Fruit fly (Drosophila melanogaster) whole organism, embryonic: ENCODE results near the gene slif.
A peak's percentile ranks its signal among the peaks of the same experiment; 100 is the strongest.

Source experiments
- CG10274 ChIP-seq: fragments of 200-800 bp; sonication (Bioruptor generic); optimal IDR thresholded peaks from 3 replicates; lab custom pipeline; 2017; ENCODE audit warnings: missing biosample characterization, mild to moderate bottlenecking, missing genetic modification characterization
- CG12219 ChIP-seq: fragments of 200-800 bp; sonication (Bioruptor generic); optimal IDR thresholded peaks from 3 replicates; lab custom pipeline; 2018; ENCODE audit warnings: missing biosample characterization, mild to moderate bottlenecking, missing genetic modification characterization
- CG12744 ChIP-seq: fragments of 200-800 bp; sonication (Bioruptor generic); optimal IDR thresholded peaks from 2 replicates; lab custom pipeline; 2016; ENCODE audit warnings: missing biosample characterization, missing genetic modification characterization
- CG15696 ChIP-seq: fragments of 200-800 bp; sonication (Bioruptor generic); optimal IDR thresholded peaks from 2 replicates; lab custom pipeline; 2019; ENCODE audit warnings: missing biosample characterization, mild to moderate bottlenecking, missing genetic modification characterization, moderate library complexity
- CG16779 ChIP-seq: fragments of 200-800 bp; sonication (Bioruptor generic); IDR thresholded peaks from 2 replicates; pipeline ENCODE4 v1.3.6; 2022; ENCODE audit warnings: missing biosample characterization, missing genetic modification characterization
- CG17802 ChIP-seq: fragments of 200-800 bp; sonication (Bioruptor generic); optimal IDR thresholded peaks from 2 replicates; lab custom pipeline; 2018; ENCODE audit warnings: missing biosample characterization, mild to moderate bottlenecking, missing genetic modification characterization, moderate library complexity
- CG18764 ChIP-seq: fragments of 200-800 bp; sonication (Bioruptor generic); optimal IDR thresholded peaks from 3 replicates; lab custom pipeline; 2016; ENCODE audit warnings: missing biosample characterization, missing genetic modification characterization
- CG2129 ChIP-seq: fragments of 200-800 bp; sonication (Bioruptor generic); IDR thresholded peaks from 2 replicates; pipeline ENCODE4 v1.3.6; 2022; ENCODE audit warnings: missing biosample characterization, missing genetic modification characterization; ENCODE audit not compliant: partially characterized antibody
- CG2712 ChIP-seq: fragments of 200-800 bp; optimal IDR thresholded peaks from 3 replicates; lab custom pipeline; 2019; ENCODE audit warnings: missing biosample characterization, mild to moderate bottlenecking, missing genetic modification characterization, moderate library complexity
- CG33557 ChIP-seq: fragments of 200-800 bp; sonication (Bioruptor generic); optimal IDR thresholded peaks from 2 replicates; lab custom pipeline; 2019; ENCODE audit warnings: missing biosample characterization, mild to moderate bottlenecking, missing genetic modification characterization, moderate library complexity
- CG3847 ChIP-seq: fragments of 200-800 bp; sonication (Bioruptor generic); IDR thresholded peaks from 2 replicates; pipeline ENCODE4 v1.3.6; 2022; ENCODE audit warnings: missing biosample characterization, missing genetic modification characterization
- CG3995 ChIP-seq: fragments of 200-800 bp; sonication (Bioruptor generic); optimal IDR thresholded peaks from 3 replicates; lab custom pipeline; 2016; ENCODE audit warnings: missing biosample characterization, missing genetic modification characterization
- CG4854 ChIP-seq: fragments of 200-800 bp; sonication (Bioruptor generic); optimal IDR thresholded peaks from 2 replicates; lab custom pipeline; 2016; ENCODE audit warnings: missing biosample characterization, missing genetic modification characterization, inconsistent platforms
- CG6175 ChIP-seq: fragments of 200-800 bp; sonication (Bioruptor generic); IDR thresholded peaks from 3 replicates; pipeline ENCODE4 v1.3.6; 2022; ENCODE audit warnings: missing biosample characterization, missing genetic modification characterization
- CG6791 ChIP-seq: fragments of 200-800 bp; sonication (Bioruptor generic); IDR thresholded peaks from 3 replicates; pipeline ENCODE4 v1.3.6; 2022; ENCODE audit warnings: missing biosample characterization, missing genetic modification characterization; ENCODE audit not compliant: partially characterized antibody
- CG8388 ChIP-seq: fragments of 200-800 bp; sonication (Bioruptor generic); optimal IDR thresholded peaks from 2 replicates; lab custom pipeline; 2019; ENCODE audit warnings: missing biosample characterization, mild to moderate bottlenecking, missing genetic modification characterization, moderate library complexity
- CG8765 ChIP-seq: fragments of 200-800 bp; sonication (Bioruptor generic); IDR thresholded peaks from 2 replicates; pipeline ENCODE4 v1.3.6; 2022; ENCODE audit warnings: missing biosample characterization, missing genetic modification characterization
- CG9727 ChIP-seq: fragments of 200-800 bp; sonication (Bioruptor generic); optimal IDR thresholded peaks from 3 replicates; lab custom pipeline; 2017; ENCODE audit warnings: missing biosample characterization, mild to moderate bottlenecking, missing genetic modification characterization
- CTCF ChIP-seq: fragments of 200-800 bp; sonication (Bioruptor generic); optimal IDR thresholded peaks from 2 replicates; lab custom pipeline; 2017; ENCODE audit warnings: missing biosample characterization, mild to moderate bottlenecking, missing genetic modification characterization, moderate library complexity
- Camta ChIP-seq: fragments of 200-800 bp; sonication (Bioruptor generic); optimal IDR thresholded peaks from 2 replicates; lab custom pipeline; 2016; ENCODE audit warnings: missing biosample characterization, missing genetic modification characterization
- Dek ChIP-seq: fragments of 200-800 bp; sonication (Bioruptor generic); optimal IDR thresholded peaks from 3 replicates; lab custom pipeline; 2019; ENCODE audit warnings: missing biosample characterization, mild to moderate bottlenecking, missing genetic modification characterization, moderate library complexity
- Dip2 ChIP-seq: fragments of 200-800 bp; sonication (Bioruptor generic); IDR thresholded peaks from 2 replicates; pipeline ENCODE4 v1.3.6; 2022; ENCODE audit warnings: missing biosample characterization, missing genetic modification characterization
- Doc2 ChIP-seq: fragments of 200-800 bp; sonication (Bioruptor generic); IDR thresholded peaks from 2 replicates; pipeline ENCODE4 v1.3.6; 2022; ENCODE audit warnings: missing biosample characterization, missing genetic modification characterization
- ERR ChIP-seq: fragments of 200-800 bp; sonication (Bioruptor generic); optimal IDR thresholded peaks from 2 replicates; lab custom pipeline; 2016; ENCODE audit warnings: missing biosample characterization, missing genetic modification characterization
- Hey ChIP-seq: fragments of 200-800 bp; sonication (Bioruptor generic); optimal IDR thresholded peaks from 3 replicates; lab custom pipeline; 2018; ENCODE audit warnings: missing biosample characterization, mild to moderate bottlenecking, missing genetic modification characterization
- Lpt ChIP-seq: fragments of >200 bp; optimal IDR thresholded peaks from 2 replicates; lab custom pipeline; 2018; ENCODE audit warnings: missing biosample characterization, missing genetic modification characterization
- MTF-1 ChIP-seq: fragments of 200-800 bp; sonication (Bioruptor generic); optimal IDR thresholded peaks from 2 replicates; lab custom pipeline; 2018; ENCODE audit warnings: missing biosample characterization, mild to moderate bottlenecking, missing genetic modification characterization, borderline replicate concordance
- Med ChIP-seq: fragments of 200-800 bp; sonication (Bioruptor generic); peaks from one replicate; lab custom pipeline; 2016; ENCODE audit warnings: missing biosample characterization, missing genetic modification characterization, mild to moderate bottlenecking, inconsistent platforms, moderate library complexity
- Myb ChIP-seq: fragments of 200-800 bp; sonication (Bioruptor generic); optimal IDR thresholded peaks from 2 replicates; lab custom pipeline; 2016; ENCODE audit warnings: missing biosample characterization, missing genetic modification characterization
- NC2α ChIP-seq: fragments of 200-800 bp; sonication (Bioruptor generic); optimal IDR thresholded peaks from 2 replicates; lab custom pipeline; 2016; ENCODE audit warnings: missing biosample characterization, missing genetic modification characterization
- Spps ChIP-seq: fragments of 200-800 bp; sonication (Bioruptor generic); optimal IDR thresholded peaks from 2 replicates; lab custom pipeline; 2018; ENCODE audit warnings: missing biosample characterization, mild to moderate bottlenecking, missing genetic modification characterization
- Taf1 ChIP-seq: fragments of 200-800 bp; sonication (Bioruptor generic); IDR thresholded peaks from 2 replicates; pipeline ENCODE4 v1.3.6; 2022; ENCODE audit warnings: missing biosample characterization, missing genetic modification characterization
- YL-1 ChIP-seq: fragments of 200-800 bp; sonication (Bioruptor generic); optimal IDR thresholded peaks from 3 replicates; lab custom pipeline; 2017; ENCODE audit warnings: missing biosample characterization, mild to moderate bottlenecking, missing genetic modification characterization
- az2 ChIP-seq: fragments of 200-800 bp; sonication (Bioruptor generic); optimal IDR thresholded peaks from 3 replicates; lab custom pipeline; 2016; ENCODE audit warnings: missing biosample characterization, missing genetic modification characterization
- bbx ChIP-seq: fragments of 200-800 bp; sonication (Bioruptor generic); IDR thresholded peaks from 2 replicates; pipeline ENCODE4 v1.3.6; 2022; ENCODE audit warnings: missing biosample characterization, missing genetic modification characterization; ENCODE audit not compliant: partially characterized antibody
- bcd ChIP-seq: fragments of 200-800 bp; sonication (Bioruptor generic); optimal IDR thresholded peaks from 2 replicates; lab custom pipeline; 2017; ENCODE audit warnings: missing biosample characterization, mild to moderate bottlenecking, missing genetic modification characterization
- caup ChIP-seq: fragments of 200-800 bp; sonication (Bioruptor generic); optimal IDR thresholded peaks from 3 replicates; lab custom pipeline; 2017; ENCODE audit warnings: missing biosample characterization, mild to moderate bottlenecking, missing genetic modification characterization, moderate library complexity; ENCODE audit not compliant: severe bottlenecking
- dmrt99B ChIP-seq: fragments of 200-800 bp; sonication (Bioruptor generic); optimal IDR thresholded peaks from 2 replicates; lab custom pipeline; 2018; ENCODE audit warnings: missing biosample characterization, mild to moderate bottlenecking, missing genetic modification characterization, moderate library complexity
- en ChIP-seq: fragments of 200-800 bp; sonication (Bioruptor generic); optimal IDR thresholded peaks from 2 replicates; lab custom pipeline; 2016; ENCODE audit warnings: missing biosample characterization, missing genetic modification characterization
- gt ChIP-seq: fragments of 200-800 bp; sonication (Bioruptor generic); IDR thresholded peaks from 2 replicates; pipeline ENCODE4 v1.3.6; 2022; ENCODE audit warnings: missing biosample characterization, missing genetic modification characterization
- kay ChIP-seq: fragments of 200-800 bp; sonication (Bioruptor generic); optimal IDR thresholded peaks from 2 replicates; lab custom pipeline; 2016; ENCODE audit warnings: missing biosample characterization, missing genetic modification characterization
- ken ChIP-seq: fragments of 200-800 bp; sonication (Bioruptor generic); IDR thresholded peaks from 3 replicates; pipeline ENCODE4 v1.3.6; 2022; ENCODE audit warnings: missing biosample characterization, missing genetic modification characterization
- lmd ChIP-seq: fragments of 200-800 bp; sonication (Bioruptor generic); IDR thresholded peaks from 2 replicates; pipeline ENCODE4 v1.3.6; 2022; ENCODE audit warnings: missing biosample characterization, missing genetic modification characterization
- nau ChIP-seq: fragments of 200-800 bp; sonication (Bioruptor generic); optimal IDR thresholded peaks from 3 replicates; lab custom pipeline; 2017; ENCODE audit warnings: missing biosample characterization, mild to moderate bottlenecking, missing genetic modification characterization, missing genetic modification reagents
- nom ChIP-seq: fragments of 200-800 bp; sonication (Bioruptor generic); optimal IDR thresholded peaks from 2 replicates; lab custom pipeline; 2017; ENCODE audit warnings: missing biosample characterization, missing genetic modification characterization, mild to moderate bottlenecking, moderate library complexity, missing genetic modification reagents
- otp ChIP-seq: fragments of 200-800 bp; sonication (Bioruptor generic); IDR thresholded peaks from 3 replicates; pipeline ENCODE4, ENCODE4 v1.3.6; 2022; ENCODE audit warnings: missing biosample characterization, missing genetic modification characterization
- pb ChIP-seq: fragments of 200-800 bp; sonication (Bioruptor generic); optimal IDR thresholded peaks from 3 replicates; lab custom pipeline; 2016; ENCODE audit warnings: missing biosample characterization, missing genetic modification characterization
- sima ChIP-seq: fragments of 200-800 bp; sonication (Bioruptor generic); optimal IDR thresholded peaks from 2 replicates; lab custom pipeline; 2016; ENCODE audit warnings: missing biosample characterization, missing genetic modification characterization
- so ChIP-seq: fragments of 200-800 bp; sonication (Bioruptor generic); IDR thresholded peaks from 3 replicates; pipeline ENCODE4 v1.3.6; 2022; ENCODE audit warnings: missing biosample characterization, missing genetic modification characterization
- stwl ChIP-seq: fragments of 200-800 bp; sonication (Bioruptor generic); optimal IDR thresholded peaks from 3 replicates; lab custom pipeline; 2018; ENCODE audit warnings: missing biosample characterization, mild to moderate bottlenecking, missing genetic modification characterization, moderate library complexity

Gene slif

DNA sequence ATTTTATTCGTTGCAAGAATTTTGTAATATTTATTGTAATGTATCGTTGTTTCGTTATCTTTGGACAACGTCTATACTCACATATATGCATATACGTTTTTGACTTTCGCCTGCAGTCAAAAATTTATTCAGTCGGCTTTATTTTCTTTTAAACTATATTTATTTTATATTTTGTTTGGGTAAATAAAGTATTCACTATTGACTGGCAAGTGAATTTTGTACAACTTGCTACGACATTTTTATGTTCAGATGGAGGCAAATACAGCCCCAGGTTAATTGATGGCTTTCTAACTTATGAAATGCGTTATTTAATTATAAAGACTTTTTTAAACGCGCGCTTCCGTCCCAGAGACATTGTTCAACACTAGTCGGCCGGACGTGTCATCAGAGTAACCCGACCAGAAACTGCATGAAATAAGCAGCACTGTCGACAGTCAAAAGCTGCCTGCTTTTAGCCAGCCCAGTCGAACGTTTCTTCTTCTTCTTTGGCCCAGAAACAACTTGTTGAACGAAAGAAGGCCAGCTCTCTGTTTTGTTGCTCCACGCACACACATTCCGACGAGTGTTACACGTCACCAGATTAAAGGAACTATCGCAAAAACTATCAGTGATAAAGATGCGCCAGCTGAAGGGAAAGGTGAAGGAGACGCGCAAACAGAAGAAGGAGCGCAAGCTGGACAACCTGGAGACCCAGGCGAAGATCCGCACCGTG lies 17.3 kb upstream of the slif start, which contains the start of gene CG33169 (continued):
- TF ChIP-seq otp (GFP tag; lab: Robert Waterston, UW), result peak; percentile 73
- TF ChIP-seq CG8388 (GFP tag; lab: Kevin White, UChicago), result peak; percentile 31
- peak; percentile 76 for TF ChIP-seq NC2α
- peak; percentile 55 for TF ChIP-seq CG9727 (GFP tag; lab: Kevin White, UChicago)
- peak; percentile 47 for TF ChIP-seq CG33557 (GFP tag; lab: Kevin White, UChicago)
- TF ChIP-seq CG16779, result peak; percentile 94
- TF ChIP-seq CG12219 (GFP tag; lab: Kevin White, UChicago), result peak; percentile 56
- TF ChIP-seq dmrt99B, result peak; percentile 61
- TF ChIP-seq MTF-1, result peak; percentile 76
- peak; percentile 59 for TF ChIP-seq gt (GFP tag; lab: Robert Waterston, UW)
- peak; percentile 76 for TF ChIP-seq CG2712 (tag; lab: Kevin White, UChicago)
- peak; percentile 46 for TF ChIP-seq CG15696 (tag; lab: Kevin White, UChicago)
- peak; percentile 68 for TF ChIP-seq az2
- peak; percentile 66 for TF ChIP-seq CG3995
- TF ChIP-seq caup (GFP tag; lab: Kevin White, UChicago), result peak; percentile 91
- peak; percentile 28 for TF ChIP-seq sima (GFP tag; lab: Kevin White, UChicago)
- TF ChIP-seq ken, result peak; percentile 91
- TF ChIP-seq lmd, result peak; percentile 79
- TF ChIP-seq Dip2, result no peak
- TF ChIP-seq YL-1 (GFP tag; lab: Kevin White, UChicago), result peak; percentile 83
- peak; percentile 96 for TF ChIP-seq CG3847 (GFP tag; lab: Robert Waterston, UW)
- TF ChIP-seq Dek (tag; lab: Kevin White, UChicago), result peak; percentile 85
- TF ChIP-seq bbx (GFP tag; lab: Robert Waterston, UW), result peak; percentile 71
- TF ChIP-seq CG4854 (GFP tag; lab: Kevin White, UChicago), result peak; percentile 85
- TF ChIP-seq stwl (tag; lab: Kevin White, UChicago), result peak; percentile 96
- TF ChIP-seq CG8765 (GFP tag; lab: Robert Waterston, UW), result peak; percentile 79
- TF ChIP-seq CG10274 (GFP tag; lab: Kevin White, UChicago), result peak; percentile 53
- peak; percentile 67 for TF ChIP-seq CG17802
- TF ChIP-seq CG2129 (GFP tag; lab: Robert Waterston, UW), result peak; percentile 31
- TF ChIP-seq CG6791 (GFP tag; lab: Robert Waterston, UW), result peak; percentile 72; the same call in 2 of the 3 replicates
- peak; percentile 80 for TF ChIP-seq CG18764 (GFP tag; lab: Kevin White, UChicago)
- peak; percentile 88 for TF ChIP-seq bcd (GFP tag; lab: Kevin White, UChicago)
- peak; percentile 58 for TF ChIP-seq nom
- TF ChIP-seq Med (GFP tag; lab: Kevin White, UChicago), result peak; percentile 99
- TF ChIP-seq en (GFP tag; lab: Kevin White, UChicago), result peak; percentile 46
- TF ChIP-seq nau (GFP tag; lab: Kevin White, UChicago), result no peak
- peak; percentile 71 for TF ChIP-seq Hey
- TF ChIP-seq CTCF (GFP tag; lab: Kevin White, UChicago), result peak; percentile 57
- TF ChIP-seq Camta, result peak; percentile 83
- peak; percentile 77 for TF ChIP-seq CG12744
- no peak for TF ChIP-seq Taf1
- peak; percentile 71; the same call in 2 of the 3 replicates for TF ChIP-seq so (GFP tag; lab: Robert Waterston, UW)
- peak; percentile 92 for TF ChIP-seq CG6175
- no peak for TF ChIP-seq Spps (tag; lab: Kevin White, UChicago)
- TF ChIP-seq Doc2 (GFP tag; lab: Robert Waterston, UW), result peak; percentile 70; the same call in 1 of the 2 replicates
- TF ChIP-seq Myb, result peak; percentile 91
- peak; percentile 79 for TF ChIP-seq pb
- peak; percentile 99 for TF ChIP-seq kay (GFP tag; lab: Kevin White, UChicago)
- no peak for TF ChIP-seq Lpt (GFP tag; lab: Kevin White, UChicago)
- peak; percentile 90 for TF ChIP-seq ERR (GFP tag; lab: Kevin White, UChicago)
